Worm (Caenorhabditis elegans) whole organism, L4/young adult: ENCODE results near the gene srd-58.

ENCODE experiments used
- W03F9.2 ChIP-seq: fragments of 150-350 bp; optimal IDR thresholded peaks from 2 replicates; lab custom pipeline; 2014; ENCODE audit warnings: missing biosample characterization, missing genetic modification characterization
- dao-5 ChIP-seq: sonication (generic microtip); optimal IDR thresholded peaks from 2 replicates; lab custom pipeline; 2016; ENCODE audit warnings: missing genotype, missing genetic modification characterization, moderate library complexity, missing compliant biosample characterization
- him-1 ChIP-seq: sonication (generic microtip); optimal IDR thresholded peaks from 2 replicates; lab custom pipeline; 2016; ENCODE audit warnings: missing genotype, missing genetic modification reagents, missing genetic modification characterization, missing compliant biosample characterization

DNA sequence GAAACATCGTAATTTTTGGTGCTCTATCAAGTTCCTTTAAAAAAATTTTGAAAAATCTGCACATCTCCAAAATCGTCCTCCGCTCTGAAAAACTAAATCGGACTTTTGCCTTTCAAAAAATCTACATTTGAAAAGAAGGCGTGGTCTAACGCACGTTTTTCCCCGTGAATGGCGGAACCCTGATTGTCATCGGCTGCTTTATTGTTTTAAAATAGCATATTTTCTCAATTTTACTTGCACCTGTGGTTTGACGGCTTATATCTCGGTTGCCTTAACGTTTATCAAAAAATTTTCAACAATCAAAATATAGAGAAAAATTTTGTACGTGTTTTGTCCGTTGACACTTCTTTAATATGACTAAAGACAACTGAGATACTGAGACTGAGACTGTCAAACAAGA lies 27.1 kb upstream of the srd-58 start:
- TF ChIP-seq him-1 = no peak
- TF ChIP-seq W03F9.2 (tag; lab: Kevin White, UChicago) = no peak
- no peak for TF ChIP-seq dao-5
